Fruit fly (Drosophila melanogaster) whole organism: Measurements from ENCODE around the gene btl.

ENCODE experiments used
- pan ChIP-seq: fragments of >200 bp; optimal IDR thresholded peaks from 2 replicates; lab custom pipeline; 2017
- psq ChIP-seq: fragments of >200 bp; optimal IDR thresholded peaks from 2 replicates; lab custom pipeline; 2017
- usp ChIP-seq: fragments of >200 bp; optimal IDR thresholded peaks from 2 replicates; lab custom pipeline; 2017; ENCODE audit warnings: missing biosample characterization, missing genetic modification characterization, mixed read lengths

- TF ChIP-seq usp (GFP tag; lab: Kevin White, UChicago), result no peak
- TF ChIP-seq pan, result no peak
- TF ChIP-seq psq, result no peak
Measured at dm6 chr3L:14064065-14064414, 11.5 kb upstream of the btl start.
